Worm (Caenorhabditis elegans): ENCODE data around the gene Y57G11B.3.

ce11 chrIV:14534967-14535366, 39.2 kb downstream of the Y57G11B.3 start, which contains the start of gene T27E7.4:
- no peak for TF ChIP-seq egl-18 (GFP tag; IDR thresholded peaks at IDR 0.05)
- no peak for TF ChIP-seq efl-1 (GFP tag; optimal IDR thresholded peaks at IDR 0.05)
- no peak for TF ChIP-seq mxl-1 (tag; optimal IDR thresholded peaks at IDR 0.05)
- no peak for TF ChIP-seq F37B4.10 (GFP tag; IDR thresholded peaks at IDR 0.05)
- TF ChIP-seq chd-7 (tag; optimal IDR thresholded peaks at IDR 0.05), result no peak
- TF ChIP-seq ama-1 (optimal IDR thresholded peaks at IDR 0.05), result no peak
- no peak for TF ChIP-seq ama-1 (GFP tag; optimal IDR thresholded peaks at IDR 0.05)
- no peak for TF ChIP-seq hsf-1 (GFP tag; IDR thresholded peaks at IDR 0.05)
- TF ChIP-seq tbp1 (GFP tag; optimal IDR thresholded peaks at IDR 0.05), result no peak
- no peak for TF ChIP-seq ceh-58 (GFP tag; IDR thresholded peaks at IDR 0.05)
- TF ChIP-seq lin-35 (GFP tag; optimal IDR thresholded peaks at IDR 0.05), result no peak
- no peak for TF ChIP-seq unc-62 (GFP tag; optimal IDR thresholded peaks at IDR 0.05)
- TF ChIP-seq F39B2.1 (GFP tag; IDR thresholded peaks at IDR 0.05), result no peak
- TF ChIP-seq tlf-1 (GFP tag; optimal IDR thresholded peaks at IDR 0.05), result no peak
- no peak for TF ChIP-seq pbrm-1 (GFP tag; IDR thresholded peaks at IDR 0.05)
